Worm (Caenorhabditis elegans) whole organism, L4/young adult: ENCODE data around the gene mkk-4.

Experiments used
- W03F9.2 ChIP-seq: fragments of 150-350 bp; optimal IDR thresholded peaks from 2 replicates; lab custom pipeline; 2014; ENCODE audit warnings: missing biosample characterization, missing genetic modification characterization
- dao-5 ChIP-seq: sonication (generic microtip); optimal IDR thresholded peaks from 2 replicates; lab custom pipeline; 2016; ENCODE audit warnings: missing genotype, missing genetic modification characterization, moderate library complexity, missing compliant biosample characterization
- him-1 ChIP-seq: sonication (generic microtip); optimal IDR thresholded peaks from 2 replicates; lab custom pipeline; 2016; ENCODE audit warnings: missing genotype, missing genetic modification reagents, missing genetic modification characterization, missing compliant biosample characterization

The mkk-4 gene

ce11 chrX:10026347-10026746 is 1.3 kb upstream of the mkk-4 start:
- TF ChIP-seq dao-5 (tag; lab: Kevin White, UChicago) (no peak), W03F9.2 (tag; lab: Kevin White, UChicago) (peak; percentile 12), him-1 (no peak)

- TF ChIP-seq dao-5 (tag; lab: Kevin White, UChicago) = no peak
- TF ChIP-seq him-1 = no peak
- TF ChIP-seq W03F9.2 (tag; lab: Kevin White, UChicago) = no peak
These were observed 3.2 kb downstream of the mkk-4 start, which contains the start of gene sek-6 for ce11 chrX:10030836-10031235. Gene sek-6, plus strand, starts transcription at chrX:10031150.

- TF ChIP-seq dao-5 (tag; lab: Kevin White, UChicago) = no peak
- TF ChIP-seq W03F9.2 (tag; lab: Kevin White, UChicago) = no peak
- no peak for TF ChIP-seq him-1
These were observed 16.8 kb downstream of the mkk-4 start for ce11 chrX:10044473-10044872.

ce11 chrX:10047325-10047724 is 19.7 kb downstream of the mkk-4 start, which contains the start of gene ZC374.2:
Gene ZC374.2, minus strand, starts transcription at chrX:10047425.
- TF ChIP-seq him-1 (no peak), W03F9.2 (tag; lab: Kevin White, UChicago) (no peak), dao-5 (tag; lab: Kevin White, UChicago) (no peak)

ce11 chrX:10049160-10049559 is 21.5 kb downstream of the mkk-4 start, which contains the start of gene gnrr-3:
Gene gnrr-3, plus strand, starts transcription at chrX:10049460.
- no peak for TF ChIP-seq W03F9.2 (tag; lab: Kevin White, UChicago)
- no peak for TF ChIP-seq him-1
- no peak for TF ChIP-seq dao-5 (tag; lab: Kevin White, UChicago)

- TF ChIP-seq W03F9.2 (tag; lab: Kevin White, UChicago) = no peak
- no peak for TF ChIP-seq him-1
- TF ChIP-seq dao-5 (tag; lab: Kevin White, UChicago) = no peak
These were observed 24.0 kb downstream of the mkk-4 start for ce11 chrX:10051625-10052024.

ce11 chrX:10053742-10054409 is 26.2 kb downstream of the mkk-4 start, which contains the start of gene cbs-1:
Gene cbs-1, plus strand, starts transcription at chrX:10054275.
- TF ChIP-seq dao-5 (tag; lab: Kevin White, UChicago) (no peak), W03F9.2 (tag; lab: Kevin White, UChicago) (no peak)

- TF ChIP-seq dao-5 (tag; lab: Kevin White, UChicago) (no peak), him-1 (no peak), W03F9.2 (tag; lab: Kevin White, UChicago) (no peak)
These were observed 26.7 kb downstream of the mkk-4 start for ce11 chrX:10054410-10054800.

- TF ChIP-seq W03F9.2 (tag; lab: Kevin White, UChicago) (no peak), him-1 (no peak), dao-5 (tag; lab: Kevin White, UChicago) (no peak)
These were observed 30.7 kb downstream of the mkk-4 start, which contains the start of gene ZC373.2 for ce11 chrX:10058332-10058731. Gene ZC373.2, minus strand, starts transcription at chrX:10058432.

- TF ChIP-seq W03F9.2 (tag; lab: Kevin White, UChicago) = no peak
- no peak for TF ChIP-seq him-1
- TF ChIP-seq dao-5 (tag; lab: Kevin White, UChicago) = no peak
These were observed 32.9 kb downstream of the mkk-4 start, which contains the start of gene ZC373.3 for ce11 chrX:10060475-10061011. Gene ZC373.3, plus strand, starts transcription at chrX:10060525.

- no peak for TF ChIP-seq him-1
- no peak for TF ChIP-seq dao-5 (tag; lab: Kevin White, UChicago)
- TF ChIP-seq W03F9.2 (tag; lab: Kevin White, UChicago) = no peak
These were observed 40.8 kb downstream of the mkk-4 start for ce11 chrX:10068468-10068867.

- TF ChIP-seq dao-5 (tag; lab: Kevin White, UChicago) (no peak), W03F9.2 (tag; lab: Kevin White, UChicago) (no peak), him-1 (no peak)
These were observed 42.0 kb downstream of the mkk-4 start, which contains the start of gene mlck-1 for ce11 chrX:10069692-10070091. Gene mlck-1, minus strand, starts transcription at chrX:10069792.

- no peak for TF ChIP-seq him-1
- no peak for TF ChIP-seq dao-5 (tag; lab: Kevin White, UChicago)
- no peak for TF ChIP-seq W03F9.2 (tag; lab: Kevin White, UChicago)
These were observed 46.6 kb downstream of the mkk-4 start, which contains the start of gene ZC373.5 for ce11 chrX:10074233-10074632. Gene ZC373.5, minus strand, starts transcription at chrX:10074391.

- TF ChIP-seq W03F9.2 (tag; lab: Kevin White, UChicago) (no peak), him-1 (no peak), dao-5 (tag; lab: Kevin White, UChicago) (no peak)
These were observed 47.3 kb downstream of the mkk-4 start, which contains the start of gene dao-4 for ce11 chrX:10074988-10075387. Gene dao-4, plus strand, starts transcription at chrX:10075288.
